Worm (Caenorhabditis elegans): ENCODE measurements around the gene chil-8.

DNA sequence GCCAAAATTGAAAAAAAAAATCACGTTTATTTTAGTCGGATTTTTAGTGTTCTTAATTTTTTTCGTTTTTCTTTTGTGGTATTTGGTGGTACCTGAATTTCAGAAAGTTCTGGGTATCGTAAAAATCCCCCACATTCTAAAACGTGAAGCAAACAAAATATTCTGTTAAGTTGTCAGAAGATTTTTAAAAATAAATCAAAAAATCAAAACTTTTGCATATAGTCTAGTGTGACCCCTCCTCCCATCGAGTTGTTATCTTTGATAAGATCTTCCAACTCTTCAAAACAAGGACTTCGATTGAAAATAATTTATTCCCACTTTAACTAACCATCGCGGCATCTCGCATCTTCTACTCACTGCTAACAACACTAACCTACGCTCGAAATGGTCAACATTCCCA, 43.8 kb downstream of the chil-8 start, which contains the start of gene ZK938.1:
- TF ChIP-seq fkh-8 (tag; optimal IDR thresholded peaks at IDR 0.05), result no peak
- TF ChIP-seq elt-3 (tag; optimal IDR thresholded peaks at IDR 0.05), result no peak
- no peak for TF ChIP-seq pag-3 (tag; optimal IDR thresholded peaks at IDR 0.05; ENCODE audit: borderline replicate concordance, insufficient read depth)
- no peak for TF ChIP-seq rnt-1 (tag; optimal IDR thresholded peaks at IDR 0.05)
- no peak for TF ChIP-seq egl-27 (tag; optimal IDR thresholded peaks at IDR 0.05)
- TF ChIP-seq ztf-11 (tag; optimal IDR thresholded peaks at IDR 0.05), result no peak
- TF ChIP-seq skn-1 (tag; optimal IDR thresholded peaks at IDR 0.05), result no peak
- TF ChIP-seq aly-2 (tag; optimal IDR thresholded peaks at IDR 0.05), result no peak
- no peak for TF ChIP-seq jun-1 (tag; optimal IDR thresholded peaks at IDR 0.05)
- no peak for TF ChIP-seq nhr-12 (tag; optimal IDR thresholded peaks at IDR 0.05)
- no peak for TF ChIP-seq nhr-71 (tag; optimal IDR thresholded peaks at IDR 0.05)
- TF ChIP-seq lir-3 (tag; optimal IDR thresholded peaks at IDR 0.05; ENCODE audit: poor library complexity), result no peak

Measured in whole organism, L1 larva.